Worm (Caenorhabditis elegans): ENCODE data around the gene F17C11.13.

Gene F17C11.13

ce11 chrV:10965501-10965900 lies 9.8 kb downstream of the F17C11.13 start, which contains the start of the genes ctf-4 and eef-1G (continued):
- no peak for TF ChIP-seq hrde-1 (tag; optimal IDR thresholded peaks at IDR 0.05; ENCODE audit: borderline replicate concordance)
- TF ChIP-seq F37B4.10 (GFP tag; IDR thresholded peaks at IDR 0.05): no peak
- TF ChIP-seq snpc-3.4 (tag; optimal IDR thresholded peaks at IDR 0.05): peak; percentile 93
- TF ChIP-seq attf-3 (GFP tag; conservative IDR thresholded peaks at IDR 0.05): peak; percentile 75
- TF ChIP-seq C17E4.6 (GFP tag; IDR thresholded peaks at IDR 0.05): peak; percentile 54; the same call in 1 of the 2 replicates
- peak; percentile 76 for TF ChIP-seq hsf-1 (GFP tag; IDR thresholded peaks at IDR 0.05)
- TF ChIP-seq nfyb-1 (GFP tag; IDR thresholded peaks at IDR 0.05): peak; percentile 94
- TF ChIP-seq unc-130 (GFP tag; optimal IDR thresholded peaks at IDR 0.05): peak; percentile 77
- peak; percentile 94 for TF ChIP-seq ZK185.1 (tag; optimal IDR thresholded peaks at IDR 0.05; ENCODE audit: poor library complexity, severe bottlenecking)
- no peak for TF ChIP-seq fkh-3 (tag; optimal IDR thresholded peaks at IDR 0.05)
- peak; percentile 90 for TF ChIP-seq madf-3 (GFP tag; IDR thresholded peaks at IDR 0.05)
- no peak for TF ChIP-seq akir-1 (GFP tag; optimal IDR thresholded peaks at IDR 0.05)
- TF ChIP-seq F10E7.11 (tag; optimal IDR thresholded peaks at IDR 0.05): no peak
- TF ChIP-seq snpc-4 (GFP tag; optimal IDR thresholded peaks at IDR 0.05): peak; percentile 71
- peak; percentile 65 to 84 (median 80) for TF ChIP-seq snpc-4 (tag; optimal IDR thresholded peaks at IDR 0.05)
- TF ChIP-seq C06A6.2 (GFP tag; conservative IDR thresholded peaks at IDR 0.05): peak; percentile 86
- TF ChIP-seq cebp-1 (GFP tag; IDR thresholded peaks at IDR 0.05): peak; percentile 61; the same call in 1 of the 2 replicates
- TF ChIP-seq cebp-1 (tag; optimal IDR thresholded peaks at IDR 0.05): peak; percentile 88
- peak; percentile 59 for TF ChIP-seq snpc-1.1 (tag; optimal IDR thresholded peaks at IDR 0.05; ENCODE audit: insufficient read depth)
- peak; percentile 90 for TF ChIP-seq efl-1 (GFP tag; optimal IDR thresholded peaks at IDR 0.05)
- TF ChIP-seq ztf-26 (tag; optimal IDR thresholded peaks at IDR 0.05): peak; percentile 77
- no peak for TF ChIP-seq ceh-58 (GFP tag; IDR thresholded peaks at IDR 0.05)
- peak; percentile 93 for TF ChIP-seq ekl-4 (GFP tag; IDR thresholded peaks at IDR 0.05)
- TF ChIP-seq ceh-79 (tag; optimal IDR thresholded peaks at IDR 0.05): no peak
- peak; percentile 55; the same call in 1 of the 2 replicates for TF ChIP-seq lin-26 (GFP tag; IDR thresholded peaks at IDR 0.05)
- TF ChIP-seq gei-17 (GFP tag; optimal IDR thresholded peaks at IDR 0.05): peak; percentile 66
- TF ChIP-seq lin-40 (tag; optimal IDR thresholded peaks at IDR 0.05): peak; percentile 94
- TF ChIP-seq B0019.2 (GFP tag; conservative IDR thresholded peaks at IDR 0.05): peak; percentile 57
- peak; percentile 85 for TF ChIP-seq K12H6.12 (tag; optimal IDR thresholded peaks at IDR 0.05)
- peak; percentile 8 for TF ChIP-seq him-1 (tag; optimal IDR thresholded peaks at IDR 0.05)
- TF ChIP-seq athp-1 (tag; optimal IDR thresholded peaks at IDR 0.05): peak; percentile 79
- peak; percentile 89 for TF ChIP-seq dpl-1 (GFP tag; optimal IDR thresholded peaks at IDR 0.05)
- peak; percentile 97 for TF ChIP-seq attf-5 (GFP tag; optimal IDR thresholded peaks at IDR 0.05)
- TF ChIP-seq bed-2 (GFP tag; IDR thresholded peaks at IDR 0.05): no peak
- TF ChIP-seq nhr-120 (GFP tag; IDR thresholded peaks at IDR 0.05): no peak
- TF ChIP-seq let-526 (GFP tag; IDR thresholded peaks at IDR 0.05): peak; percentile 87
- peak; percentile 91 for TF ChIP-seq pbrm-1 (GFP tag; IDR thresholded peaks at IDR 0.05)
- peak; percentile 91 to 94 for TF ChIP-seq let-607 (tag; optimal IDR thresholded peaks at IDR 0.05)
- peak; percentile 11 for TF ChIP-seq ets-4 (GFP tag; optimal IDR thresholded peaks at IDR 0.05)
- TF ChIP-seq lag-1 (GFP tag; IDR thresholded peaks at IDR 0.05): no peak
- TF ChIP-seq ceh-40 (GFP tag; IDR thresholded peaks at IDR 0.05): no peak
- peak; percentile 78 for TF ChIP-seq somi-1 (GFP tag; optimal IDR thresholded peaks at IDR 0.05)
- TF ChIP-seq tlf-1 (GFP tag; optimal IDR thresholded peaks at IDR 0.05): peak; percentile 93
- peak; percentile 8 for TF ChIP-seq xnd-1 (tag; optimal IDR thresholded peaks at IDR 0.05)
- peak; percentile 77 for TF ChIP-seq ceh-100 (GFP tag; IDR thresholded peaks at IDR 0.05)
- TF ChIP-seq sptf-2 (GFP tag; optimal IDR thresholded peaks at IDR 0.05): no peak
- peak; percentile 75 for TF ChIP-seq lir-1 (GFP tag; conservative IDR thresholded peaks at IDR 0.05)
- peak; percentile 85 for TF ChIP-seq chd-7 (tag; optimal IDR thresholded peaks at IDR 0.05)
- peak; percentile 87 for TF ChIP-seq pha-4 (tag; optimal IDR thresholded peaks at IDR 0.05)
